Worm (Caenorhabditis elegans) whole organism, midembryonic: Measurements from ENCODE around the gene K12H6.12.

Source experiments
- T22C8.4 ChIP-seq: fragments of 200-800 bp; sonication (Bioruptor generic); IDR thresholded peaks from 2 replicates; pipeline ENCODE4 v1.3.6; 2022; ENCODE audit warnings: missing genetic modification characterization, missing compliant biosample characterization
- cog-1 ChIP-seq: sonication (generic microtip); optimal IDR thresholded peaks from 2 replicates; lab custom pipeline; 2016; ENCODE audit warnings: missing genetic modification characterization, missing compliant biosample characterization
- flt-1 ChIP-seq: fragments of 200-800 bp; sonication (Bioruptor generic); IDR thresholded peaks from 2 replicates; pipeline ENCODE4 v1.3.6; 2022; ENCODE audit warnings: missing genetic modification characterization, missing compliant biosample characterization
- klf-2 ChIP-seq: fragments of 200-800 bp; sonication (Bioruptor generic); conservative IDR thresholded peaks from 2 replicates; pipeline ENCODE4 v1.3.6; 2022; ENCODE audit warnings: missing genetic modification reagents, missing genetic modification characterization, missing compliant biosample characterization
- med-1 ChIP-seq: sonication (generic microtip); optimal IDR thresholded peaks from 2 replicates; lab custom pipeline; 2017; ENCODE audit warnings: missing genetic modification characterization, mild to moderate bottlenecking, missing compliant biosample characterization, antibody characterized with exemption, missing genetic modification reagents; ENCODE audit not compliant: insufficient read depth
- ref-1 ChIP-seq: fragments of 200-800 bp; sonication (Bioruptor generic); conservative IDR thresholded peaks from 2 replicates; pipeline ENCODE4 v1.3.6; 2022; ENCODE audit warnings: missing genetic modification reagents, missing genetic modification characterization, missing compliant biosample characterization
- tab-1 ChIP-seq: fragments of 200-800 bp; sonication (Bioruptor generic); IDR thresholded peaks from 2 replicates; pipeline ENCODE4 v1.3.6; 2022; ENCODE audit warnings: missing genetic modification characterization, missing compliant biosample characterization
- ztf-23 ChIP-seq: fragments of 200-800 bp; sonication (Bioruptor generic); IDR thresholded peaks from 2 replicates; pipeline ENCODE4 v1.3.6; 2022; ENCODE audit warnings: missing genetic modification reagents, missing genetic modification characterization, missing compliant biosample characterization
- ztf-29 ChIP-seq: fragments of 200-800 bp; sonication (Bioruptor generic); IDR thresholded peaks from 2 replicates; pipeline ENCODE4 v1.3.6; 2022; ENCODE audit warnings: missing genetic modification reagents, missing genetic modification characterization, missing compliant biosample characterization

Gene K12H6.12

DNA sequence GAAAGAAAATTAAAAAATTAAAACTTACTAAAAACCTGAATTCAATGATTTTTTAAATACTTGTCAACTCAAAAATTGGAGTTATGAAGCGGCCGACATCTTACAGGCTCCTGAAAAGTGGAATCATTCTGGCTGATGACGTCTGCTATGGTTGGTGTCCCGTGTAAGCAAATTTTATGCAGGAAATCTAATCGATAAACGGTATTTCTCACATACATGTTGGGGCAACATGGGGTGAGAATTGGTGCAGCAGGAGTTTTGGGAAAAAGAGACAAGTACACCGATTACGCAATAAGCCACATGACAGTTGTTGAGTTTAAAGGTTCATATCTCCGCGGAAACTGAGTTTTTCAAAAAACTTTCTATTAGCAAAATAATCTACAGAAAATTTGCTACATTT lies 7.5 kb downstream of the K12H6.12 start, which contains the start of gene K12H6.2:
Gene K12H6.2, minus strand, starts transcription at position 101 of the 400 bp plus-strand sequence.
- TF ChIP-seq flt-1 (GFP tag; lab: Robert Waterston, UW) (no peak), ztf-29 (GFP tag; lab: Robert Waterston, UW) (no peak), ref-1 (GFP tag; lab: Robert Waterston, UW) (no peak), T22C8.4 (GFP tag; lab: Robert Waterston, UW) (no peak), tab-1 (no peak), cog-1 (no peak), med-1 (GFP tag; lab: Kevin White, UChicago) (no peak), klf-2 (GFP tag; lab: Robert Waterston, UW) (no peak), ztf-23 (GFP tag; lab: Robert Waterston, UW) (no peak)

DNA sequence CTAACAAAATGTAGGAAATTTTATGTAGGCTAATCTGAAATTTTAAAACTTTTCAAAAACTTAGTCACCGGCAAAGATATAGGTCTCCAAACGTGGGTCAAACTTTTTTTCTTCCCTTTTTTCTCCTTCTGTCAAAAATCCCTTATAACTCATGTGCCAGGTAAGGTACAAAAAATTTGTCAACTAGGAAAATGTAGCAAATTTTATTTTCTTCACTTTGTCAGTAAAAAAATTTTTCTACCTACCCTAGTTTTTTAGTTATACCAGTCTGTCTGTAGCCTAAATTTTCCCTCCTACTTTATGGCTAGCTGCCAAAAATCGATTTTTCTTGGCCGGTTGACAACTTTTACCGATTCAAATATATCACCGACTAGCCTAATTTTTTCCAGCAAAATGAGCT lies 8.7 kb downstream of the K12H6.12 start, which contains the start of gene set-13:
Gene set-13, plus strand, starts transcription at position 301 of the 400 bp plus-strand sequence.
- TF ChIP-seq klf-2 (GFP tag; lab: Robert Waterston, UW) = no peak
- TF ChIP-seq ref-1 (GFP tag; lab: Robert Waterston, UW) = no peak
- TF ChIP-seq tab-1 = no peak
- TF ChIP-seq ztf-23 (GFP tag; lab: Robert Waterston, UW) = no peak
- TF ChIP-seq med-1 (GFP tag; lab: Kevin White, UChicago) = no peak
- TF ChIP-seq flt-1 (GFP tag; lab: Robert Waterston, UW) = no peak
- TF ChIP-seq T22C8.4 (GFP tag; lab: Robert Waterston, UW) = no peak
- TF ChIP-seq ztf-29 (GFP tag; lab: Robert Waterston, UW) = no peak

DNA sequence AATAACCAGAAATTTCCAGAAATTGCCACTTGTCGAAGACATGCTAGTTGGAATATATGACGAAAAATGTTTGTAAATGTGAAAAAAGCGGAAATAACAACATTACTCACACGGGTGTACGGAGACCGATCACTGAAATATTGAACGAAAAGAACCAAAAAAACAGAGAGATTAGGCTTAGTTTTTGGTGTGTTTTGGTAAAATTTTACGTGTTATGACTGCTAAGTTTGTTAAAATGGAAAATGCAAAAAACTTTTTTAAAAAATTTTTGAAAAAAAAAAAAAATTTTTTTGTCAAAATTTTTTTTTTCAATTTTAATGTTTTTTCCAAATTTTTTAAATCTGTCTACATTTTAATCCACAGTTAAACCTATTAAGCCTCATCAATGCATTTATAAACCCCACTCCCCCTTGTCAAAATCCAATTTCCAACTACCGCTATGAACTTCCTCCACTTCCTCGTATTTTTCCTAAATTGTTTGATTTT lies 14.5 kb downstream of the K12H6.12 start, which contains the start of the genes fut-4 and K12H6.10:
Gene fut-4, minus strand, starts transcription at position 101 of the 486 bp plus-strand sequence.
Gene K12H6.10, plus strand, starts transcription at position 436 of the 486 bp plus-strand sequence.
- TF ChIP-seq cog-1 (no peak), ztf-29 (GFP tag; lab: Robert Waterston, UW) (no peak), T22C8.4 (GFP tag; lab: Robert Waterston, UW) (no peak), med-1 (GFP tag; lab: Kevin White, UChicago) (no peak), ztf-23 (GFP tag; lab: Robert Waterston, UW) (no peak), flt-1 (GFP tag; lab: Robert Waterston, UW) (no peak), klf-2 (GFP tag; lab: Robert Waterston, UW) (no peak), tab-1 (no peak), ref-1 (GFP tag; lab: Robert Waterston, UW) (no peak)

DNA sequence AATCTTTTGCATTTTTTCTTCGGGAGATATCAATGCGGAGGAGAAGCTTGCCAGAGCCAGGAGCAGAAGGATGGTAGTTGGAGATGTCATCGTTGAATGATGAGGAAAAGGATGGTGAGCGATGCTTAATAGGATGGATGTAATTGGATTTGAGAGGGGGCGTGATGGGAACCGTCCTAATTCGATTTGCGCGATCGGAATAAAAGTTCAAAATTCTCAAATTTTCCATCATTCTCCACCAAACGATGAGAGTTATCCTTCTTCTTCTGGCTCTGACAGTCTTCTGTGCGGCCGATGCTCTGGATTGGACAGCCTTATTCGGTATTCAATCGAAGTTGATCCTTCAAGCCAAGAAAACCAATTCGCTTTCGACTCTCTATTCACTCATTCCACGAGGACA lies 16.2 kb downstream of the K12H6.12 start, which contains the start of the genes K12H6.4 and K12H6.9:
Gene K12H6.4, minus strand, starts transcription at position 101 of the 400 bp plus-strand sequence.
Gene K12H6.9, plus strand, starts transcription at position 236 of the 400 bp plus-strand sequence.
- TF ChIP-seq ztf-23 (GFP tag; lab: Robert Waterston, UW) = no peak
- no peak for TF ChIP-seq med-1 (GFP tag; lab: Kevin White, UChicago)
- TF ChIP-seq T22C8.4 (GFP tag; lab: Robert Waterston, UW) = no peak
- TF ChIP-seq ref-1 (GFP tag; lab: Robert Waterston, UW) = no peak
- no peak for TF ChIP-seq klf-2 (GFP tag; lab: Robert Waterston, UW)
- TF ChIP-seq flt-1 (GFP tag; lab: Robert Waterston, UW) = no peak
- no peak for TF ChIP-seq tab-1
- TF ChIP-seq ztf-29 (GFP tag; lab: Robert Waterston, UW) = no peak
- TF ChIP-seq cog-1 = no peak

DNA sequence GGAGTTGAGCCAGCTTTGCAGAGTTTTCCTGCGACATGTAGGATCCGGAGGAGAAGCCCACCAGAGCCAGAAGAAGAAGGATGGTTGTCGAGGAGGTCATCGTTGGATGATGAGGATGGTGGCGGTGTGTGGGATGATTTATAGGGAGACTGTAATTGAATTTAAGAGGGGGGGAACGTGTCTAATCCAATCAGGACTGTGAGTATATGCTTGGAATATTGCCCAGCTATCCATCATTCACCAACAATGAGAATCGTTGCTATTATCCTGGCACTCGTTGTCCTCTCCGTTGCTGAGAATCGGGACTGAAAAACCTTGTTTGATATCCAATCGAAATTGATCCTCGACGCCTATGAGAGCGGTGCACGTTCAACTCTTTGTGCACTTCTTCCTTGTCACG lies 18.1 kb downstream of the K12H6.12 start, which contains the start of gene K12H6.5:
Gene K12H6.5, minus strand, starts transcription at position 101 of the 400 bp plus-strand sequence.
- no peak for TF ChIP-seq flt-1 (GFP tag; lab: Robert Waterston, UW)

DNA sequence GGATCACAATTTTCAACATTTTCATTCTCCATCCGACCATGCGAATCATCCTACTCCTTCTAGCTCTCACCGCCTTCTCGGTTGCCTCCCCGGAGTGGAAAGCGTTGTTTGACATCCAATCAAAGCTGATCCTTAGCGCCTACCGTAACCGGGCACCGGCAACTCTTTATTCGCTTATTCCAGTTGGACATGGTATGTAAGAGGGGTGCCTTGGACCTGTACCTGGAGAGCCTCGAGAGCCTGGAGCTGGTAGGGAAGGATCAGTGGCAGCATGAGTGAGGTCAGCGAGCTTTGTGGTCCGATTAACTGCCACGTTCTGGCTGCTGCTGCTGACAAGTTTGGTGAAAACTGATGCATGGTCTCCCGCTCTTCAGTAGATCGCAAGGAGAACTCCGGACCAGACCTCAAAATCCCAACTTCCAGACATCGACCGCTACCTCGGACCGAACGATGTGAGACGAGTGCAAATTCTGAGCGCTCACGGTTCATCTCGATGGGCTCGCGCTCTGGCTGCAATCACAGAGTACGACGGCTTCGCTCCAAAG lies 20.0 kb downstream of the K12H6.12 start, which contains the start of gene K12H6.8:
Gene K12H6.8, plus strand, starts transcription at position 38 of the 545 bp plus-strand sequence.
- TF ChIP-seq cog-1 (no peak), klf-2 (GFP tag; lab: Robert Waterston, UW) (no peak), flt-1 (GFP tag; lab: Robert Waterston, UW) (no peak), ref-1 (GFP tag; lab: Robert Waterston, UW) (no peak), med-1 (GFP tag; lab: Kevin White, UChicago) (no peak), tab-1 (no peak), T22C8.4 (GFP tag; lab: Robert Waterston, UW) (no peak), ztf-29 (GFP tag; lab: Robert Waterston, UW) (no peak), ztf-23 (GFP tag; lab: Robert Waterston, UW) (no peak)

DNA sequence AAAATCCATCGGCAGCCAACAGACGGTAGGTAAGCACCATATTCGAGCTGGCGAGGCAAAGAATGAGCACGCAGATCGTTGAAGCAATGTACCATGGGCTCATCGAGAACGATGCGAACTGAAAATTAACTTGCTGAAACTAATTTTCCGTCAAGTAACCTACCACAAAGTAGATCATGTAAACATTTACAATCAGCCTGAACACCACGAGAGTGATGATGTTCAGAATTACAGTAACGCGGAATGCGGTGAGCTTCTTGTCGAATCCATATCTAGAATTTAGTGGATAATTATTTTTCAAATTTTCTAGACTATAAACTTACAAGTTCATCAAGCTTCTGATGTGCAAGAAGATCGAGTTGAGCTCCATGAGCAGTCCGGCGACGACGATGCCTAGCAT lies 21.5 kb downstream of the K12H6.12 start:
- TF ChIP-seq cog-1 (no peak), flt-1 (GFP tag; lab: Robert Waterston, UW) (no peak), T22C8.4 (GFP tag; lab: Robert Waterston, UW) (no peak), klf-2 (GFP tag; lab: Robert Waterston, UW) (no peak), ztf-29 (GFP tag; lab: Robert Waterston, UW) (no peak), ref-1 (GFP tag; lab: Robert Waterston, UW) (no peak), ztf-23 (GFP tag; lab: Robert Waterston, UW) (no peak), tab-1 (no peak), med-1 (GFP tag; lab: Kevin White, UChicago) (no peak)

DNA sequence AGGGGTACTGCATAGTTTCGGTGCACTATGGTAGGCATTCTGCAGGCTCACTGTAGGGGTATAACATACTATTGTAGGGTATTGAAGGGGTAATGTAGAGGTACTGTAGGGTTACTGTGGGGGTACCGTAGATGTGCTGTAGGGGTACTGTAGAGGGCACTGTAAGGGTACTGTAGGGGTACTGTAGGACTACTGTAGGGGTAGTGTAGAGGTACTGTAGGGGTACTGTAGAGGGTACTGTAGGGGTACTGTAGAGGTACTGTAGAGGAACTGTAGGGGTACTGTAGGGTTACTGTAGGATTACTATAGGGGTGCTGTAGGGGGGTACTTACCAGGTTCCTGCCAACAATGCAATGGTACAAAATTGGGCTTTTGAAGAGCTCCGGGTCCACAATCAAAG lies 22.2 kb downstream of the K12H6.12 start:
- 0 out of 2 replicates have a peak, but pooled peaks have one; percentile 58 for TF ChIP-seq klf-2 (GFP tag; lab: Robert Waterston, UW)
- TF ChIP-seq tab-1 = no peak

DNA sequence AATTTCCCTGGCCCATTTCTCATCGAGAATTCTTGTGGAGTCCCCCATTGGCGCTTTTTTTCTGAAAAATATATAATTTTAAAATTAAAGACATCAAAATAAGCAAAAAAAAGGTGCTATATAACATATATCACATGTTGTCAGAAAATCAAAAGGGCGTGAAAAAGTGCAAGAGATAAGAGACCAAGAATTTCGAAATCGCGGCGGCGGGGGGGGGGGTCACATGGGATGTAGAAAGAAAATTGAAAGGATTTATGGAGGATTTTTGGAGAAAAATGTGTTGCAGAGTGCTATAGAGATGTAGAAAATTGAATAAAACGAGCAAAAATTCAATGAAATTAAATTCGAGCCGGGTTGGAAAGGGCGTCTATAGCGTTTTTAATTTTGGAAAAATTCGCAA lies 23.2 kb downstream of the K12H6.12 start, which contains the start of gene K12H6.6:
Gene K12H6.6, minus strand, starts transcription at position 61 of the 400 bp plus-strand sequence.
- no peak for TF ChIP-seq T22C8.4 (GFP tag; lab: Robert Waterston, UW)
- TF ChIP-seq ztf-23 (GFP tag; lab: Robert Waterston, UW) = no peak
- no peak for TF ChIP-seq ztf-29 (GFP tag; lab: Robert Waterston, UW)
- no peak for TF ChIP-seq klf-2 (GFP tag; lab: Robert Waterston, UW)
- no peak for TF ChIP-seq ref-1 (GFP tag; lab: Robert Waterston, UW)
- TF ChIP-seq cog-1 = no peak
- TF ChIP-seq tab-1 = no peak
- no peak for TF ChIP-seq flt-1 (GFP tag; lab: Robert Waterston, UW)
- TF ChIP-seq med-1 (GFP tag; lab: Kevin White, UChicago) = no peak
